Fruit fly (Drosophila melanogaster) whole organism, embryonic: ENCODE measurements around the gene CG6051.

Experiments used
- CG10959 ChIP-seq: fragments of 200-800 bp; sonication (Bioruptor generic); IDR thresholded peaks from 2 replicates; pipeline ENCODE4 v1.3.6; 2022; ENCODE audit warnings: missing biosample characterization, missing genetic modification characterization
- CG15696 ChIP-seq: fragments of 200-800 bp; sonication (Bioruptor generic); optimal IDR thresholded peaks from 2 replicates; lab custom pipeline; 2019; ENCODE audit warnings: missing biosample characterization, mild to moderate bottlenecking, missing genetic modification characterization, moderate library complexity
- CG17912 ChIP-seq: fragments of 200-800 bp; sonication (Bioruptor generic); optimal IDR thresholded peaks from 2 replicates; lab custom pipeline; 2018; ENCODE audit warnings: missing biosample characterization, mild to moderate bottlenecking, missing genetic modification characterization
- CG4282 ChIP-seq: fragments of 200-800 bp; sonication (Bioruptor generic); optimal IDR thresholded peaks from 2 replicates; lab custom pipeline; 2016; ENCODE audit warnings: missing biosample characterization, missing genetic modification characterization
- CG8359 ChIP-seq: fragments of 200-800 bp; sonication (Bioruptor generic); optimal IDR thresholded peaks from 2 replicates; lab custom pipeline; 2017; ENCODE audit warnings: missing biosample characterization, mild to moderate bottlenecking, missing genetic modification characterization, borderline replicate concordance
- CTCF ChIP-seq: fragments of 200-800 bp; sonication (Bioruptor generic); optimal IDR thresholded peaks from 2 replicates; lab custom pipeline; 2017; ENCODE audit warnings: missing biosample characterization, mild to moderate bottlenecking, missing genetic modification characterization, moderate library complexity
- Drgx ChIP-seq: fragments of 200-800 bp; sonication (Bioruptor generic); IDR thresholded peaks from 2 replicates; pipeline ENCODE4 v1.3.6; 2022; ENCODE audit warnings: missing biosample characterization, missing genetic modification characterization
- Meics ChIP-seq: fragments of 200-800 bp; sonication (Bioruptor generic); optimal IDR thresholded peaks from 2 replicates; lab custom pipeline; 2017; ENCODE audit warnings: missing biosample characterization, mild to moderate bottlenecking, missing genetic modification characterization
- Mes4 ChIP-seq: fragments of 200-800 bp; sonication (Bioruptor generic); optimal IDR thresholded peaks from 2 replicates; lab custom pipeline; 2016; ENCODE audit warnings: missing biosample characterization, missing genetic modification characterization
- NC2β ChIP-seq: fragments of 200-800 bp; sonication (Bioruptor generic); optimal IDR thresholded peaks from 2 replicates; lab custom pipeline; 2016; ENCODE audit warnings: missing biosample characterization, missing genetic modification characterization
- Ptx1 ChIP-seq: fragments of 200-800 bp; sonication (Bioruptor generic); IDR thresholded peaks from 2 replicates; pipeline ENCODE4 v1.3.6; 2022; ENCODE audit warnings: missing biosample characterization, missing genetic modification characterization
- Spps ChIP-seq: fragments of 200-800 bp; sonication (Bioruptor generic); optimal IDR thresholded peaks from 2 replicates; lab custom pipeline; 2018; ENCODE audit warnings: missing biosample characterization, mild to moderate bottlenecking, missing genetic modification characterization
- seq ChIP-seq: fragments of 200-800 bp; sonication (Bioruptor generic); IDR thresholded peaks from 2 replicates; pipeline ENCODE4 v1.3.6; 2022; ENCODE audit warnings: missing biosample characterization, missing genetic modification characterization
- tup ChIP-seq: fragments of 200-800 bp; sonication (Bioruptor generic); optimal IDR thresholded peaks from 2 replicates; lab custom pipeline; 2016; ENCODE audit warnings: missing biosample characterization, mild to moderate bottlenecking, missing genetic modification characterization, moderate library complexity

DNA sequence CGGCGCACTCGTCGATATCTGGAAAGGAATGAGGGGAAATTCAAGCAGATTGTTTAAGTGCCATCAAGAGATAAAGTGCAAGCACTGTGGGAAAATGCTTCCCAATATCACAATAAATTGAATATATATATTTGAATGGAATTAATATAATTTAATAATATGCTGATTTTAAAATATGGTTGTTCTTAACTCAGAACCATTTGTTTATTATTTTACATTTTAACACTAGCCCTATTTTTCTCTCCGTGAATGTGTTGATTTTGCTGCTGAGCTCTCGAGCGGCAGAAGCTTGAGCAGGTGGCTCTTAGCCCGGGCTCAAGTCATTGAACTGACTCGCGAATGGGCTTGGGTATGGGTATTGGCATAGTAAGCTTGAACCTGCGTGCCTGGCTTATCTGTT is 26.7 kb upstream of the CG6051 start:
- TF ChIP-seq Spps, result no peak
- no peak for TF ChIP-seq Ptx1 (GFP tag; lab: Robert Waterston, UW)
- no peak for TF ChIP-seq CG8359 (GFP tag; lab: Kevin White, UChicago)
- no peak for TF ChIP-seq Mes4 (GFP tag; lab: Kevin White, UChicago)
- TF ChIP-seq CG15696 (tag; lab: Kevin White, UChicago), result no peak
- no peak for TF ChIP-seq tup
- no peak for TF ChIP-seq seq (GFP tag; lab: Robert Waterston, UW)
- no peak for TF ChIP-seq CG4282 (GFP tag; lab: Kevin White, UChicago)
- no peak for TF ChIP-seq Meics (GFP tag; lab: Kevin White, UChicago)
- no peak for TF ChIP-seq CTCF (GFP tag; lab: Kevin White, UChicago)
- no peak for TF ChIP-seq NC2β (GFP tag; lab: Kevin White, UChicago)
- TF ChIP-seq Drgx, result no peak
- no peak for TF ChIP-seq CG17912 (GFP tag; lab: Kevin White, UChicago)
- no peak for TF ChIP-seq CG10959 (GFP tag; lab: Robert Waterston, UW)
